Worm (Caenorhabditis elegans) whole organism, L1 larva: ENCODE results near the gene Y75B8A.7.

Experiments
- ama-1 ChIP-seq: fragments of 150-350 bp; optimal IDR thresholded peaks from 2 replicates; lab custom pipeline; 2014
- ces-1 ChIP-seq: fragments of 150-350 bp; optimal IDR thresholded peaks from 2 replicates; lab custom pipeline; 2014; ENCODE audit warnings: missing biosample characterization, missing genetic modification reagents, missing genetic modification characterization
- elt-3 ChIP-seq, 6 experiments: fragments of 150-350 bp in 1 of 6; sonication (generic microtip); optimal IDR thresholded peaks; 2 replicates each; lab custom pipeline; 2017 to 2018; ENCODE audit warnings: missing biosample characterization in 6 of 6, missing genetic modification characterization in 6 of 6, inconsistent platforms in 1 of 6
- fkh-10 ChIP-seq: sonication (generic microtip); optimal IDR thresholded peaks from 2 replicates; lab custom pipeline; 2017; ENCODE audit warnings: missing biosample characterization, missing genetic modification reagents, missing genetic modification characterization
- isw-1 ChIP-seq: fragments of 200-800 bp; sonication (Bioruptor generic); IDR thresholded peaks from 2 replicates; pipeline ENCODE4 v1.3.6; 2022; ENCODE audit warnings: missing genetic modification characterization, missing compliant biosample characterization
- lin-14 ChIP-seq: fragments of 200-800 bp; sonication (Bioruptor generic); optimal IDR thresholded peaks from 2 replicates; lab custom pipeline; 2018; ENCODE audit warnings: mild to moderate bottlenecking, missing genetic modification characterization, moderate library complexity, missing compliant biosample characterization
- mdl-1 ChIP-seq, 2 experiments: fragments of 150-350 bp; optimal IDR thresholded peaks; 2 replicates each; lab custom pipeline; 2014 to 2017; ENCODE audit warnings: missing biosample characterization in 2 of 2, missing genetic modification characterization in 2 of 2, inconsistent platforms in 1 of 2
- nhr-28 ChIP-seq: fragments of 150-350 bp; optimal IDR thresholded peaks from 2 replicates; lab custom pipeline; 2014; ENCODE audit warnings: missing biosample characterization, missing genetic modification characterization
- nhr-84 ChIP-seq: sonication (generic microtip); optimal IDR thresholded peaks from 2 replicates; lab custom pipeline; 2017; ENCODE audit warnings: missing biosample characterization, missing genetic modification characterization
- rnt-1 ChIP-seq: sonication (generic microtip); optimal IDR thresholded peaks from 2 replicates; lab custom pipeline; 2016; ENCODE audit warnings: mild to moderate bottlenecking, missing genetic modification characterization, moderate library complexity, missing compliant biosample characterization
- snpc-4 ChIP-seq: fragments of 150-350 bp; optimal IDR thresholded peaks from 2 replicates; lab custom pipeline; 2014; ENCODE audit warnings: missing biosample characterization, missing genetic modification characterization
- unc-62 ChIP-seq: fragments of 150-350 bp; optimal IDR thresholded peaks from 2 replicates; lab custom pipeline; 2014; ENCODE audit warnings: missing biosample characterization, missing genetic modification reagents, missing genetic modification characterization
- zag-1 ChIP-seq: fragments of 150-350 bp; optimal IDR thresholded peaks from 2 replicates; lab custom pipeline; 2014; ENCODE audit warnings: missing biosample characterization, missing genetic modification characterization
- ztf-11 ChIP-seq, 2 experiments: sonication (generic microtip); optimal IDR thresholded peaks; 2 replicates each; lab custom pipeline; 2016 to 2017; ENCODE audit warnings: missing genetic modification characterization in 2 of 2, missing biosample characterization in 1 of 2, missing compliant biosample characterization in 1 of 2

DNA sequence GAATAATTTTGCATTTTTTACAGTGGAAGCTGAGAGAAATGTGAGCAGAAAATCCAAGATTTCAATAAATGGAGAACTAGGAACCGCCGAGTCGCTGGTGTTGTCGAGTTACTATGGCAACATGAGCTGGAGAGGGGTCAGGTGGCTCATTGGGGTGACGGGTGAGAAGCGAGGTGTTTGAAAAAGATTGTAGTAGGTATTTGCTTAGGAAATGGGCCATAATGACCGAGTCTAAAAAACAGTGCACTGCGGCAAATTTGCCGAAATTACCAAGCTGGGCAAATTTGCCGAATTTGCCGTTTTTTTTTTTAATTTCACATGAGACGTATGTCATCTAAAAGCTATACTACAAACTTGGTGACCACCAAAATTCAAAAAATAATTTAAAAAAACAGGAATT is 49.7 kb downstream of the Y75B8A.7 start, which contains the start of gene osm-12:
- TF ChIP-seq rnt-1 (tag; lab: Kevin White, UChicago) (no peak), mdl-1 (tag; optimal IDR thresholded peaks at IDR 0.05; lab: Kevin White, UChicago) (no peak), fkh-10 (GFP tag; lab: Kevin White, UChicago) (no peak), snpc-4 (tag; lab: Kevin White, UChicago) (no peak), ces-1 (no peak), ama-1 (lab: Kevin White, UChicago) (no peak), elt-3 (tag; optimal IDR thresholded peaks at IDR 0.05; lab: Kevin White, UChicago) (no peak), ztf-11 (tag; optimal IDR thresholded peaks at IDR 0.05; lab: Kevin White, UChicago) (no peak), isw-1 (GFP tag; lab: Robert Waterston, UW) (no peak), unc-62 (GFP tag; lab: Kevin White, UChicago) (no peak), nhr-28 (no peak), nhr-84 (tag; lab: Kevin White, UChicago) (no peak), lin-14 (GFP tag; lab: Kevin White, UChicago) (no peak), zag-1 (tag; lab: Kevin White, UChicago) (no peak)
